Worm (Caenorhabditis elegans) whole organism, L1 larva: ENCODE data around the gene rde-4.

Experiments
- C34B4.2 ChIP-seq: sonication (generic microtip); optimal IDR thresholded peaks from 2 replicates; lab custom pipeline; 2017; ENCODE audit warnings: mild to moderate bottlenecking, missing genetic modification characterization, missing compliant biosample characterization
- F16B12.6 ChIP-seq: fragments of 150-350 bp; optimal IDR thresholded peaks from 2 replicates; lab custom pipeline; 2014; ENCODE audit warnings: missing biosample characterization, missing genetic modification characterization
- Y116A8C.19 ChIP-seq: sonication (generic microtip); optimal IDR thresholded peaks from 2 replicates; lab custom pipeline; 2016; ENCODE audit warnings: missing compliant biosample characterization, missing genetic modification characterization, borderline replicate concordance
- aha-1 ChIP-seq: fragments of 150-350 bp; optimal IDR thresholded peaks from 2 replicates; lab custom pipeline; 2014; ENCODE audit warnings: missing biosample characterization, missing genetic modification characterization
- ama-1 ChIP-seq: fragments of 150-350 bp; optimal IDR thresholded peaks from 2 replicates; lab custom pipeline; 2014
- ceh-90 ChIP-seq: sonication (generic microtip); optimal IDR thresholded peaks from 2 replicates; lab custom pipeline; 2016; ENCODE audit warnings: missing genetic modification characterization, missing compliant biosample characterization
- ces-1 ChIP-seq: fragments of 150-350 bp; optimal IDR thresholded peaks from 2 replicates; lab custom pipeline; 2014; ENCODE audit warnings: missing biosample characterization, missing genetic modification reagents, missing genetic modification characterization
- dpl-1 ChIP-seq, 3 experiments: fragments of 150-350 bp in 2 of 3; sonication (generic microtip) in 1 of 3; optimal IDR thresholded peaks; 2 replicates each; lab custom pipeline; 2014 to 2017; ENCODE audit warnings: missing biosample characterization in 3 of 3, missing genetic modification characterization in 3 of 3, missing genetic modification reagents in 3 of 3
- dsc-1 ChIP-seq: sonication (generic microtip); optimal IDR thresholded peaks from 2 replicates; lab custom pipeline; 2016; ENCODE audit warnings: mild to moderate bottlenecking, missing genetic modification characterization, missing compliant biosample characterization
- efl-1 ChIP-seq, 4 experiments: fragments of 150-350 bp; optimal IDR thresholded peaks in 3 of 4; peaks in 1 of 4; 1 replicate in 1 of 4; 2 replicates in 3 of 4; lab custom pipeline; 2014; ENCODE audit warnings: missing biosample characterization in 2 of 4, missing genetic modification characterization in 2 of 4, missing genetic modification reagents in 2 of 4
- egl-13 ChIP-seq: sonication (generic microtip); optimal IDR thresholded peaks from 2 replicates; lab custom pipeline; 2016; ENCODE audit warnings: missing genotype, missing genetic modification reagents, missing genetic modification characterization, missing compliant biosample characterization
- egl-27 ChIP-seq, 2 experiments: fragments of 150-350 bp in 1 of 2; sonication (generic microtip); optimal IDR thresholded peaks; 3 replicates each; lab custom pipeline; 2017 to 2018; ENCODE audit warnings: missing biosample characterization in 2 of 2, missing genetic modification characterization in 2 of 2, missing genetic modification reagents in 2 of 2
- ets-5 ChIP-seq: fragments of 200-800 bp; sonication (Bioruptor generic); IDR thresholded peaks from 2 replicates; pipeline ENCODE4 v1.3.6; 2022; ENCODE audit warnings: missing genetic modification characterization, missing compliant biosample characterization
- fkh-4 ChIP-seq: sonication (generic microtip); optimal IDR thresholded peaks from 2 replicates; lab custom pipeline; 2016; ENCODE audit warnings: missing compliant biosample characterization, missing genetic modification characterization, borderline replicate concordance
- fkh-8 ChIP-seq: sonication (generic microtip); optimal IDR thresholded peaks from 2 replicates; lab custom pipeline; 2016; ENCODE audit warnings: mild to moderate bottlenecking, missing genetic modification characterization, missing compliant biosample characterization
- grh-1 ChIP-seq: fragments of 200-800 bp; sonication (Bioruptor generic); IDR thresholded peaks from 2 replicates; pipeline ENCODE4 v1.3.6; 2022; ENCODE audit warnings: missing genetic modification reagents, missing genetic modification characterization, missing compliant biosample characterization
- hlh-4 ChIP-seq: sonication (generic microtip); optimal IDR thresholded peaks from 2 replicates; lab custom pipeline; 2016; ENCODE audit warnings: mild to moderate bottlenecking, missing genetic modification characterization, missing compliant biosample characterization
- hpl-2 ChIP-seq: fragments of 150-350 bp; optimal IDR thresholded peaks from 2 replicates; lab custom pipeline; 2014; ENCODE audit warnings: missing biosample characterization, missing genetic modification reagents, missing genetic modification characterization
- irx-1 ChIP-seq: sonication (generic microtip); optimal IDR thresholded peaks from 2 replicates; lab custom pipeline; 2016; ENCODE audit warnings: missing genetic modification characterization, missing compliant biosample characterization
- isw-1 ChIP-seq: fragments of 200-800 bp; sonication (Bioruptor generic); IDR thresholded peaks from 2 replicates; pipeline ENCODE4 v1.3.6; 2022; ENCODE audit warnings: missing genetic modification characterization, missing compliant biosample characterization
- mef-2 ChIP-seq: fragments of 150-350 bp; optimal IDR thresholded peaks from 2 replicates; lab custom pipeline; 2014; ENCODE audit warnings: missing biosample characterization, missing genetic modification characterization
- nhr-11 ChIP-seq: fragments of 150-350 bp; optimal IDR thresholded peaks from 2 replicates; lab custom pipeline; 2014; ENCODE audit warnings: missing biosample characterization, missing genetic modification characterization
- nhr-237 ChIP-seq: fragments of 150-350 bp; optimal IDR thresholded peaks from 2 replicates; lab custom pipeline; 2014; ENCODE audit warnings: missing biosample characterization, missing genetic modification characterization
- nhr-28 ChIP-seq: fragments of 150-350 bp; optimal IDR thresholded peaks from 2 replicates; lab custom pipeline; 2014; ENCODE audit warnings: missing biosample characterization, missing genetic modification characterization
- nhr-84 ChIP-seq: sonication (generic microtip); optimal IDR thresholded peaks from 2 replicates; lab custom pipeline; 2017; ENCODE audit warnings: missing biosample characterization, missing genetic modification characterization
- nhr-85 ChIP-seq: sonication (generic microtip); peaks from one replicate; lab custom pipeline; 2016; ENCODE audit warnings: missing genetic modification characterization, inconsistent platforms, missing compliant biosample characterization
- nhr-90 ChIP-seq: sonication (generic microtip); optimal IDR thresholded peaks from 2 replicates; lab custom pipeline; 2016; ENCODE audit warnings: mild to moderate bottlenecking, missing genetic modification characterization, missing compliant biosample characterization; ENCODE audit not compliant: poor library complexity
- pax-3 ChIP-seq: fragments of 200-800 bp; sonication (Bioruptor generic); optimal IDR thresholded peaks from 2 replicates; lab custom pipeline; 2018; ENCODE audit warnings: mild to moderate bottlenecking, missing genetic modification characterization, moderate library complexity, missing compliant biosample characterization
- rnt-1 ChIP-seq: sonication (generic microtip); optimal IDR thresholded peaks from 2 replicates; lab custom pipeline; 2016; ENCODE audit warnings: mild to moderate bottlenecking, missing genetic modification characterization, moderate library complexity, missing compliant biosample characterization
- skn-1 ChIP-seq: fragments of 150-350 bp; optimal IDR thresholded peaks from 2 replicates; lab custom pipeline; 2014; ENCODE audit warnings: missing biosample characterization, missing genetic modification characterization
- snu-23 ChIP-seq: sonication (generic microtip); optimal IDR thresholded peaks from 2 replicates; lab custom pipeline; 2016; ENCODE audit warnings: missing genetic modification characterization, missing compliant biosample characterization
- sox-4 ChIP-seq: sonication (generic microtip); optimal IDR thresholded peaks from 2 replicates; lab custom pipeline; 2016; ENCODE audit warnings: missing genetic modification characterization, missing compliant biosample characterization
- sptf-1 ChIP-seq: fragments of 150-350 bp; optimal IDR thresholded peaks from 2 replicates; lab custom pipeline; 2014; ENCODE audit warnings: missing biosample characterization, missing genetic modification characterization
- tbx-2 ChIP-seq: sonication (generic microtip); optimal IDR thresholded peaks from 2 replicates; lab custom pipeline; 2016; ENCODE audit warnings: missing genetic modification characterization, missing compliant biosample characterization
- unc-30 ChIP-seq: sonication (generic microtip); optimal IDR thresholded peaks from 2 replicates; lab custom pipeline; 2017; ENCODE audit warnings: missing biosample characterization, missing genetic modification characterization
- unc-62 ChIP-seq: fragments of 150-350 bp; optimal IDR thresholded peaks from 2 replicates; lab custom pipeline; 2014; ENCODE audit warnings: missing biosample characterization, missing genetic modification reagents, missing genetic modification characterization
- unc-86 ChIP-seq: sonication (generic microtip); optimal IDR thresholded peaks from 2 replicates; lab custom pipeline; 2016; ENCODE audit warnings: missing genetic modification characterization, missing compliant biosample characterization
- vab-15 ChIP-seq: sonication (generic microtip); optimal IDR thresholded peaks from 2 replicates; lab custom pipeline; 2017; ENCODE audit warnings: missing genotype, mild to moderate bottlenecking, missing genetic modification characterization, missing compliant biosample characterization
- xbp-1 ChIP-seq: sonication (generic microtip); optimal IDR thresholded peaks from 2 replicates; lab custom pipeline; 2016; ENCODE audit warnings: missing genetic modification characterization, missing compliant biosample characterization
- zip-4 ChIP-seq: fragments of 200-800 bp; sonication (Bioruptor generic); optimal IDR thresholded peaks from 2 replicates; lab custom pipeline; 2018; ENCODE audit warnings: mild to moderate bottlenecking, missing genetic modification characterization, moderate library complexity, missing compliant biosample characterization

The rde-4 gene

ce11 chrIII:10202894-10203871 is 15.3 kb downstream of the rde-4 start, which contains the start of gene chc-1 (continued):
- TF ChIP-seq isw-1 (GFP tag; lab: Robert Waterston, UW) (no peak), mef-2 (tag; lab: Kevin White, UChicago) (no peak), unc-86 (tag; lab: Kevin White, UChicago) (no peak), pax-3 (tag; lab: Kevin White, UChicago) (no peak), nhr-28 (tag; lab: Kevin White, UChicago) (no peak), sox-4 (tag; lab: Kevin White, UChicago) (no peak), fkh-4 (tag; lab: Kevin White, UChicago) (no peak), ces-1 (GFP tag; lab: Kevin White, UChicago) (no peak), irx-1 (no peak), nhr-237 (tag; lab: Kevin White, UChicago) (no peak), egl-13 (no peak), nhr-85 (tag; lab: Kevin White, UChicago) (peak; percentile 48), egl-27 (tag; optimal IDR thresholded peaks at IDR 0.05; lab: Kevin White, UChicago) (no peak), dsc-1 (tag; lab: Kevin White, UChicago) (no peak), zip-4 (GFP tag; lab: Kevin White, UChicago) (no peak), unc-30 (tag; lab: Kevin White, UChicago) (no peak), nhr-11 (tag; lab: Kevin White, UChicago) (no peak), sptf-1 (tag; lab: Kevin White, UChicago) (no peak), skn-1 (tag; lab: Kevin White, UChicago) (peak; percentile 12), tbx-2 (no peak), Y116A8C.19 (tag; lab: Kevin White, UChicago) (no peak), hlh-4 (tag; lab: Kevin White, UChicago) (no peak), vab-15 (peak; percentile 2), nhr-84 (tag; lab: Kevin White, UChicago) (no peak), snu-23 (no peak), xbp-1 (no peak), hpl-2 (no peak), aha-1 (tag; lab: Kevin White, UChicago) (no peak), F16B12.6 (no peak), rnt-1 (tag; lab: Kevin White, UChicago) (no peak), grh-1 (GFP tag; lab: Robert Waterston, UW) (no peak), ama-1 (lab: Kevin White, UChicago) (no peak)

DNA sequence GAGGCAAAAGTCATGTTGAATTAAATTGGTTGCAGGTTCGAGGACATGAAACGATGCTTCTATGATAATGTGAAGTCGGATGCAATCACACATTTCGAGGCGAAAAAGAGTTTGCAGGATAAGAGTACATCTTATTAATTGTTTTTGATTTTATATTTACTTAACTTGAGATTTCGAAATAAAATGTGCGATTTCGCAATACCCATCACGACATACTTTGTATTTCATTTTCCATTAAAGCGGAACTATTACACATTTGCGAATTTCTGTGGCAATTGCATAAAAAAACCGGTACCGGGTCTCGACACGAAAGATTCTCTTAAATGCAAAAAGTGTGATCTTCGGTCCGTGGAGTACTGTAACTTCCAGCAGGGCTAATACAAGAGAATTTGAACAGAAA is 16.1 kb downstream of the rde-4 start:
- no peak for TF ChIP-seq nhr-90 (tag; lab: Kevin White, UChicago)
- TF ChIP-seq rnt-1 (tag; lab: Kevin White, UChicago), result no peak
- TF ChIP-seq C34B4.2 (tag; lab: Kevin White, UChicago), result no peak
- no peak for TF ChIP-seq unc-62
- TF ChIP-seq xbp-1, result no peak
- no peak for TF ChIP-seq ets-5 (GFP tag; lab: Robert Waterston, UW)
- no peak for TF ChIP-seq ceh-90
- TF ChIP-seq efl-1 (optimal IDR thresholded peaks at IDR 0.05; lab: Kevin White, UChicago), result no peak
- peak in 1 of 2 experiments; percentile 6 for TF ChIP-seq efl-1 (GFP tag; optimal IDR thresholded peaks at IDR 0.05 in 1 of 2; lab: Kevin White, UChicago)
- TF ChIP-seq dsc-1 (tag; lab: Kevin White, UChicago), result no peak
- TF ChIP-seq zip-4 (GFP tag; lab: Kevin White, UChicago), result peak; percentile 90
- TF ChIP-seq skn-1 (tag; lab: Kevin White, UChicago), result peak; percentile 50
- no peak for TF ChIP-seq dpl-1 (GFP tag; optimal IDR thresholded peaks at IDR 0.05; lab: Kevin White, UChicago)
- no peak for TF ChIP-seq fkh-8 (tag; lab: Kevin White, UChicago)
- no peak for TF ChIP-seq unc-86 (tag; lab: Kevin White, UChicago)
- no peak for TF ChIP-seq unc-30 (tag; lab: Kevin White, UChicago)
- no peak for TF ChIP-seq hlh-4 (tag; lab: Kevin White, UChicago)
- TF ChIP-seq mef-2 (tag; lab: Kevin White, UChicago), result no peak
- no peak for TF ChIP-seq ces-1 (GFP tag; lab: Kevin White, UChicago)
- TF ChIP-seq, all 84 proteins: peak for 3
